Fruit fly (Drosophila melanogaster): Measurements from ENCODE around the gene ome.

The ome gene

DNA sequence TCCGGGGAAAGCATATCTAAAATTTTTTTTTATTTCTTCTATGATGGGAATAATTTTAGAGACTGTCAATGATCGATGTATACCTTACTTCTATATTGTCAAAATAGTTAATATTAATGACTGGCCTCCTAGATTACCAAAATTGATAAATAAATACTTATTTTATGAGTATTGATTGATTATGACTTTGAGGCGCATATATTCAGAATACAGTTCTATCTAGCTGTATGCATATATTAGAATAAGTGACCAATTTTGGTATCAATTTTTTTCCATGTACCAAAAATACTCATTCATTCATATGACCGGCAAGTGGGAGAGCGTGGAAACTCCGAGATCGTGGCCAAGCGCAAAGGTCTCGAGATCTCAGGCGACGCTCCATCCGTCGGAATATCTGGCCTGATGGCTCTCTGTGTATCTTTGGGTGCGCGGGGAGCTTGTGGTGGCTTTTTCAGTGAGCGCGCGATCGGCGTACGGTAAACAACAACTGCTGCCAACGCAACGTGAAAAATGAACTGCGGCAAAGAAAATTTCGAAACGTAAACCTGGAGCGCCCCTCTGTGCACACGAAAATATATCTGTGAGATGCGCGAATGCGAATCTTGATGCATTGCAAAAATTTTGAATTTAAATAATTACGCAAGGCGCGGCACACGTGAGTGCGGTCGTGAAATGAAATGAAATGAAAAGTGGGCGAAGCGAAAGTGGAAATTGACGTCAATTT lies at the start of gene ome, which contains the start of gene CG43121:
ome (plus strand) TSS at position 453 of the 724 bp plus-strand sequence.
CG43121 (minus strand) TSS at position 51 of the 724 bp plus-strand sequence.
- TF ChIP-seq h (optimal IDR thresholded peaks at IDR 0.05) (no peak), Myc (optimal IDR thresholded peaks at IDR 0.05) (no peak), psq (optimal IDR thresholded peaks at IDR 0.05) (no peak), insv (optimal IDR thresholded peaks at IDR 0.05) (no peak), Sin3A (optimal IDR thresholded peaks at IDR 0.05) (no peak), ttk (optimal IDR thresholded peaks at IDR 0.05) (no peak)

DNA sequence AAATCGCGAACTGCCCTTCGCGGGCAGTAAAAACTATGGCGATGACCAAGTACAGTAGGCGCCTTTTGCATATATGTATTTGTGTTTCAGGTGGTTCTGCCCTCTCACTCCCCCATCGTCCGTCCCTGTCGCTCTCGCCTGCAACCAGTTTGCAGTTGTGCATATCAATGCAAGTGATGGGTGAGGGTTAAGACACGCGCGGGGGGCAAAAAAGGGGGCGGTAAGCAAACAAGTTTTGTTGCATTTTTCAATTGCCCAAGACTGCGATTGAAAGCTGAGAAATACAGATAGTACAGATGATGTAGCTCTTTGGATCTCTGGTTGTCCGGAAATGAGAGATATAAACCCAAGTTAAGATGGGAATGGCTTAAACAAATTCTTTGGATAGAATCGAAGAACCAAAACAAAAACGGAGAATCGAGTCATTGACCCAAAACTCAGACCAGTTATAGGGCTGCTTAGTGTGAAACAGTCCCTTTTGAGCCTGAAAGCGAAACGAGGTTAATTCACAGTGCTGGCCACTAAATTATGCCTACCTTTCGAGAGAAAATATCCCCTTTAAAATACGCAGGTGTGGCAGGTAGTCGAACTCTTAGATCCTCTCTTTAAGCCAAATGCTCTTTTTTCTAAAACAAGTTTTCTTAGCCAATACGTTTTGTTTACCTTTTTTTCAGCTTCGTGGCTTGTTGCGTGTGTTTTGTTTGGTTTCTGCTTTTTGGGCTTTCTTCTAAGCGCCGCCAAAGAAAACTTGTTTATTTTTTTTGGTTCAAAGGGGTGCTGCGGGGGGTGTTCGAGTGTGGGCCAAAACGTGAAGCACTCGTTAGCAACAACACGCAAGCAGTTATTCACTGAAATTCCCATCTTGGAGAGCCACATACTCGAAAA lies 48.0 kb upstream of the ome start:
- TF ChIP-seq Myc (optimal IDR thresholded peaks at IDR 0.05) (no peak), Sin3A (optimal IDR thresholded peaks at IDR 0.05) (no peak), psq (optimal IDR thresholded peaks at IDR 0.05) (no peak), insv (optimal IDR thresholded peaks at IDR 0.05) (no peak), h (optimal IDR thresholded peaks at IDR 0.05) (no peak), ttk (optimal IDR thresholded peaks at IDR 0.05) (no peak)

DNA sequence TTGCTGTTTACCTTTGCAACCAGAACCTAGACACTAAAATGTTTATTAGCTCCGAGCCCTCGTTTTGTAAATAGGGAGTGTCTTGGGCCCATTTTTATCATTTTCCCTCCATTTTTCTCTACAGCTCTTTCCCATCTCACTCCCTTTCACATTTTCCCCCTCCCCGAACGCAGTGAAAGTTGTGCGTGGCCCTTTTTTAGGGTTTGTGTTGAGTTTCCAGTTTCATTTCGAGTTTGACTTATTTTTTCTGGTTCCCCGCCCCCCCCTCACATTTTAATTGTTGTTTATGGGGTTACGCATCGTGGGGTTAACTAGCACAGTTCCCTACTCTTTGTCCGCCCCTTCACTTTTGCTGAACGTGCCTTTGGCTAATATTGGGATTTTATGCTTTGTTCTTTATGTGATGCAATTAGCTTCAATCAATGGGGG lies 47.1 kb upstream of the ome start:
- TF ChIP-seq psq (optimal IDR thresholded peaks at IDR 0.05) (no peak), Myc (optimal IDR thresholded peaks at IDR 0.05) (no peak), Sin3A (optimal IDR thresholded peaks at IDR 0.05) (no peak), h (optimal IDR thresholded peaks at IDR 0.05) (no peak), ttk (optimal IDR thresholded peaks at IDR 0.05) (no peak), insv (optimal IDR thresholded peaks at IDR 0.05) (no peak)

DNA sequence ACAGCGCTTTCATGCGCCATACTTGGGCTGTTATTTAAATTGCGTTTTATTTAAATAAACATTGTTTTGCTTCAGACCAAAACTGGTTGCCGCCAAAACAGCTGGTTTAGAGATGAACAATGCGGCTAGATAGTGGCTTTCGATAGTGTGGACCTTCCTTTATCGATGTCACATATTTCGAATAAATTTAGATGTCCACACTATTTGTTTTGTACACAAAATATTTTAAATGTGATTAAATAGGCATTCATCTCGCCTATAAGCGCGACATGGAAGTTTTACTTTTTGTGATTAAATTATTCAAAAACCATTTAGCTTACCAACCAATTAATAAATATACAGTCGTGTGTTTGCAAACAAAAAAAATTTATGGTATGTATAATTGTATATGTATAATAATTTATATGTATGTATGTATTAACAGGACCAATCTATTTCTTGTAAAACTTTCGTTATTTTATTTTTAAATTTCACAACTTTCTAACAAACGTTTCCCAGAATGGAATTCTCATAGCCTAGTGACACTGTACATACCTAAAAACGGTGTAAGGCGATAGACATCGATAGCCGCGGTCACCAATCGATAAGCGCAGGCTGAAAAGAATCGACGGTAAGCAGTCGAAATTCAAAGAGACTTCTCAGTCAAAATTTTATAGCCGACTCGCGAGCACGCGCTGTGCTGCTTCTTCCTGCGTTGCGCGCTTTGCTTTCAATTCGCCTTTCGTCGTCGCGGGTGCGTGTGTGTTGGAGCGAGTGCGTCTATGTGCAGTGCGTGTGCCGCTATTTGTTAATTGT lies 40.5 kb upstream of the ome start, which contains the start of the genes RecQ5 and dlp:
RecQ5 (minus strand) TSS at position 114 of the 795 bp plus-strand sequence.
dlp (plus strand) TSS at position 638 of the 795 bp plus-strand sequence.
- TF ChIP-seq h (optimal IDR thresholded peaks at IDR 0.05): no peak
- TF ChIP-seq Sin3A (optimal IDR thresholded peaks at IDR 0.05): no peak
- no peak for TF ChIP-seq ttk (optimal IDR thresholded peaks at IDR 0.05)
- TF ChIP-seq Myc (optimal IDR thresholded peaks at IDR 0.05): no peak

DNA sequence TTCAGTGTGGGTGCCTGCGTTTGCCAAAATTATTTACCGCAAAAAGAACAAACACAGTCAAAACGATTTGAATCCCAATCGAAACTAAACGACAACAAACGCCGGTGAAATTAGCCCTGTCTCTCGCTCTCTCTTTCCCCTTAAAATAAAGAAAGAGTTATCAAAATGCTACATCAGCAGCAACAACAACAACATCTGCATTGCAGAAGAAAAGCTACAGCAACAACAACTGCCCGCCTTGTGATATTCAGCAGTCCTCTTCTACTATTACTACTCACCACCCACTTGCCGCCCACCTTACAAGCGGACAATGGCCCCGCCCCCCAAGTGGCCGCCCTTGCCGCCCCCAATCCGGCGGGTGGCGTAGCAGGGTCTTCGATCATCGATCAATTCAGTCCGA lies 39.7 kb upstream of the ome start:
- TF ChIP-seq h (optimal IDR thresholded peaks at IDR 0.05) (no peak), Sin3A (optimal IDR thresholded peaks at IDR 0.05) (no peak), ttk (optimal IDR thresholded peaks at IDR 0.05) (no peak), insv (optimal IDR thresholded peaks at IDR 0.05) (no peak), psq (optimal IDR thresholded peaks at IDR 0.05) (no peak), Myc (optimal IDR thresholded peaks at IDR 0.05) (no peak)

DNA sequence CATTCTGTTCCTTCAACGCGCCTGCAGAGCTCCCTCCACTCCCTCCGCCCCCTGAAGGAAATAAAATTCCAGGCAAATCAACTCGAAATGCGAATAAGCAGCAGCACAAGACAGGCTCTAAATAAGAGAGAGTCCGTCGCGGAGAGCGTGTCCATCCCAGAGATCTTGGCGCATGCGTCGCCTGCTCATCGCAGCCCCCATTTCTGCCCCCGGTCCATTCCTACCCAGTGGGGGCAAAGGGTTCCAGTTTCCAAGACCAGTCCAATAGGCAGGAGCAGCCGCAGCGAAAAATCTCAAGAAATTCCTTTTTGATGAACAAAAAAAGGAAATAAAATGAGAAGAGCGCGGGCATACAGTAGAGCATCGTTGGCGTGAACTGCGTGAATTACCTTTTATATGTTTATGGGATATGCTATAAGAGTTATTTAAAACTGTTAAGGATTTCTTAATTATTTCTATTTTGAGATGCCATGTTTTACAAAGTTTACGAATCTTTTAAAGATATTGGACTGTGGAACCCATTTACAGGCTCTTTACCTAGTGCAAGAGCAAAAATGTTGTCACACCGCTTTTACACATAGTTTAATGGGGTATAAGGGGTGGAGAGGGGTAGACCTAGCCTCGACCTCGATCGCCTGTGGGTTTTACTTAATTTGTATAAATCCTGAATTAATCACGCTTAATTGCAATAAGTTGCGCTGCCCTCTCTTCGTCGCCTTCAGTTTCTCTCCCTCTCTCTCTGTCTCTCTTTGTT lies 38.4 kb upstream of the ome start:
- TF ChIP-seq h (optimal IDR thresholded peaks at IDR 0.05) (no peak), ttk (optimal IDR thresholded peaks at IDR 0.05) (no peak), psq (optimal IDR thresholded peaks at IDR 0.05) (no peak), insv (optimal IDR thresholded peaks at IDR 0.05) (no peak), Sin3A (optimal IDR thresholded peaks at IDR 0.05) (no peak)

DNA sequence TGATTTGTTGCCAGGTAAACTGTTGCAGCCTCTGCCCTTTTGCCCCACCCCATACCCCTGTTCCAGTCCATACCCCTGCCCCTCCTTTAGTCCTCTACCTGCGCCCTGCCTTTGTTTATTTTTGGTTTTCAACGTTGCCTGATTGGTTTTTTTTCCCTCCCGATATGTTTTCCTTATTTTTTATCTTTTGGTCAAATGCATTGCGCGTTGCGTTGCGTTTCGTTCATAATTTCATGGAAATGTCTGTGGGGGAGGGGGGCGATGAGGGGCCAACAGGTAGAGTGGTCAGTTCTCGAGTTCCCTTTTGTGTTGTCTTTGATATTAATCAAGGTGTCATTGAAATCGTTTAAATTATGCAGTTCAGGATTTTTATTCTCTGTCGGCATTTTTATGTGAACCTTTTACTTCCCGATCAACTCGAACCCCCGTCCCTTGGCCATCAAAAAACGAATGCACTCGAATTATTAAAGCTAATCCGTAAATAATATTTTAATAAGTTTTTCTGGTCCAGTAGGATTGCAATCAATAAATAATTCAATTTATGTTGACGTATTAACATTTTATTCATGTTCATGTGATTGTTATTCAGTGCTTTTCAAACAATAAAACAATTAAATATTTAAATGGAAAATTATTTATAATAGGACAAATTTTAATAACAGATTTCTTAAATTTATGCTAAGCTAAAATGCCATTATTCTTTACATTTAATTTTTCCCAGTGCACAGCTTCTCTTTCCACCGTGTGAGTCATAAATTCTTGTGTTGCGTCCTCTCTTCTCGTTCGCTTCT lies 37.7 kb upstream of the ome start:
- TF ChIP-seq psq (optimal IDR thresholded peaks at IDR 0.05) (no peak), h (optimal IDR thresholded peaks at IDR 0.05) (no peak), Sin3A (optimal IDR thresholded peaks at IDR 0.05) (no peak), Myc (optimal IDR thresholded peaks at IDR 0.05) (no peak), insv (optimal IDR thresholded peaks at IDR 0.05) (no peak), ttk (optimal IDR thresholded peaks at IDR 0.05) (no peak)

DNA sequence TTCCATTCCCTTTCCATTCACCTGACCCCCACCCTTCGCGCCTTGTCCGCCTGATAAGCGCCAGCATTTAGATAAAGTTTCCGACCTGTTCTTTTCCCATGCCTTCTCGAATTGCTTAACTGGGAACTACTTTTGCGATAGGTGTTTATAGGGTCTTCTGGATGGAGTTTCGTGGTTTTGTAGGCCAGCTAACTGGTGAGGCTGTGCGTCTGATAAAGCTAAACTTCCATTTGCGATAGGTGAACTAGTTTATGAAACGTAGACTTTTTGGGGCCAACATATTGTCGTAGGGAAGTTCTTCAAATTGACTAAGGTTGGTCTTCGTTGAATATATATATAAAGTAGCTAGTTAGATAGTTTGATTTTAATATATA lies 37.1 kb upstream of the ome start:
- TF ChIP-seq ttk (optimal IDR thresholded peaks at IDR 0.05) (no peak), Sin3A (optimal IDR thresholded peaks at IDR 0.05) (no peak), psq (optimal IDR thresholded peaks at IDR 0.05) (no peak), Myc (optimal IDR thresholded peaks at IDR 0.05) (no peak), h (optimal IDR thresholded peaks at IDR 0.05) (no peak), insv (optimal IDR thresholded peaks at IDR 0.05) (no peak)

DNA sequence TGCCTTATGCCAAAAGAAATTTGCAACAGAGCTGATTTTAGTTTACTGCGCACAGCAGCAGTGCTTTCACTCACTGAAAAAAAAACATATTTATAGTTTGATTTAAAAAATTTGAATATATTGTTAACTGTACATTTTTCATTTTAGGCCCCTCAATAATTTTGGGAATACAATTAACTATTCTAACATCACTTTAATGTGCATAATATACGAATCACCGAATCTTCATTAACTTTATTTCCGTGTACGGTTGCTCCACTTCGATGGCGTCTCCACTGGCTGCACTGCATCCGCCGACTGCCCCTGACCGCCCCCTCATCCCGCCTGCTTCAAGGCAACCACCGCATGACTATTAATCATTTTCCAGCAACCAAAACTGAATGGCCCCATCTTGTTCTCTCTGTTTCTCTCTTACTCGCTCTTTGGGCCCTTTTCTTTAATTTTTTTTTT lies 35.9 kb upstream of the ome start:
- TF ChIP-seq insv (optimal IDR thresholded peaks at IDR 0.05) (no peak), psq (optimal IDR thresholded peaks at IDR 0.05) (no peak), h (optimal IDR thresholded peaks at IDR 0.05) (no peak), Myc (optimal IDR thresholded peaks at IDR 0.05) (no peak), Sin3A (optimal IDR thresholded peaks at IDR 0.05) (no peak), ttk (optimal IDR thresholded peaks at IDR 0.05) (no peak)
